Comparison of ENCODE assay signal across 3 worm cellular contexts in the genomic region with DNA sequence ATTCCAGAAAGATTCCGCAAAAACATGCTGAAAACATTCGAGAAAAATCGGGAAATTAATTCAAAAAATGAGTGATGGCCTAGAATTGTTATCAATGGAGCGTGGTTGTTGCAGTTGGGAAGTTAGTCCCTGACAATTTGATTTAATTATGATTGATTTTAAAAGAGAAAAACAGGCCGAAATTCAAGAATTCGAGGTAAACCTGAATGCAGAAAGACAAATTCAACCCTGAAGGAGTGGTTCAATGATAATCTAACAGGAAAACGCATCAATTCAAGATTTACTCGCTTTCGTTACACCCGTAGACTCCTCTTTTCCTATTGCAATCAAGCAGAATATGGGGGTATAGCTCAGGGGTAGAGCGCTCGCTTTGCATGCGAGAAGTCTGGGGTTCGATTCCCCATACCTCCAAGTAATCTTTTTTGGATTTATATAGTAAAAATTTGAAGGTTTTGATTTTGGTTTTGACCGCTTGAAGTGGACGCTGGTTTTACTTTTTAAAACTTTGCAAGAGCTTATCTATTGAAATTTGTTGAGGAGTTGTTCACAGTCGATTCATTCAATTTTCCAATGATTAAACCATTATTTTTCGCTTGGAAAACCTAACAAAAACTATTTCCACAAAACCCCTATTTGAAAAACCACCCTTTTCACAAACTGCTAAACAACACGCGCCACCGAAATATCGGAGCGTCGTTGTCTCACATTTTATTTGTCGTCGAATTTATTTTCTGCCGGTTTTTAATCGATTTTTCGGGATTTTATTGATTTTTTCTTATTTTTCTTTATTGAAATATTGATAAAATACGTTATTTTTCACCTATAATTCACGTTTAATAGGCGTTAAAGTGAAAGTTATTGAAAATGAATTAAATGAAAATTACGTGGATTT.
TF ChIP-seq lines count a peak whose summit lies in the region.

No protein-coding gene starts in this region.

TF ChIP-seq in whole organism, L1 larva, 84 proteins besides CTCF, POLR2A, EP300 and RAD21 (continued from another document and continues in another):
- TF ChIP-seq Y116A8C.19 (tag; optimal IDR thresholded peaks at IDR 0.05; lab: Kevin White, UChicago; ENCODE audit: borderline replicate concordance), result peak; percentile 38
- TF ChIP-seq lin-39 (tag; optimal IDR thresholded peaks at IDR 0.05; lab: Kevin White, UChicago), result peak; percentile 40
- TF ChIP-seq nhr-237 (tag; optimal IDR thresholded peaks at IDR 0.05; lab: Kevin White, UChicago), result peak; percentile 61
- peak; percentile 90 for TF ChIP-seq fkh-4 (tag; optimal IDR thresholded peaks at IDR 0.05; lab: Kevin White, UChicago; ENCODE audit: borderline replicate concordance)
- TF ChIP-seq nhr-76 (tag; optimal IDR thresholded peaks at IDR 0.05; lab: Kevin White, UChicago), result no peak
- TF ChIP-seq alr-1 (tag; optimal IDR thresholded peaks at IDR 0.05; lab: Kevin White, UChicago; ENCODE audit: borderline replicate concordance), result no peak
- peak; percentile 14 for TF ChIP-seq aly-2 (tag; optimal IDR thresholded peaks at IDR 0.05; lab: Kevin White, UChicago)
- peak; percentile 85 to 92 for TF ChIP-seq lin-35 (GFP tag; optimal IDR thresholded peaks at IDR 0.05; lab: Kevin White, UChicago)
- TF ChIP-seq hlh-4 (tag; optimal IDR thresholded peaks at IDR 0.05; lab: Kevin White, UChicago), result no peak
- TF ChIP-seq nhr-77 (tag; optimal IDR thresholded peaks at IDR 0.05; lab: Kevin White, UChicago), result peak; percentile 26
- peak; percentile 98 for TF ChIP-seq rnt-1 (tag; optimal IDR thresholded peaks at IDR 0.05; lab: Kevin White, UChicago)
- no peak for TF ChIP-seq ama-1 (optimal IDR thresholded peaks at IDR 0.05; lab: Kevin White, UChicago)
- peak; percentile 48 for TF ChIP-seq jun-1 (tag; optimal IDR thresholded peaks at IDR 0.05; lab: Kevin White, UChicago)
- peak; percentile 88 for TF ChIP-seq nhr-71 (tag; optimal IDR thresholded peaks at IDR 0.05; lab: Kevin White, UChicago)
- TF ChIP-seq hlh-17 (GFP tag; optimal IDR thresholded peaks at IDR 0.05; lab: Kevin White, UChicago; ENCODE audit: borderline replicate concordance), result no peak
- peak; percentile 79 for TF ChIP-seq nhr-19 (GFP tag; conservative IDR thresholded peaks at IDR 0.05; lab: Robert Waterston, UW)
- TF ChIP-seq dsc-1 (tag; optimal IDR thresholded peaks at IDR 0.05; lab: Kevin White, UChicago), result peak; percentile 87
- TF ChIP-seq nhr-28 (tag; optimal IDR thresholded peaks at IDR 0.05; lab: Kevin White, UChicago), result no peak
- TF ChIP-seq C16A3.4 (tag; optimal IDR thresholded peaks at IDR 0.05; lab: Kevin White, UChicago), result peak; percentile 80
- peak; percentile 74 for TF ChIP-seq pax-3 (tag; optimal IDR thresholded peaks at IDR 0.05; lab: Kevin White, UChicago)
- no peak for TF ChIP-seq unc-62 (GFP tag; optimal IDR thresholded peaks at IDR 0.05; lab: Kevin White, UChicago)
- TF ChIP-seq efl-3 (GFP tag; optimal IDR thresholded peaks at IDR 0.05; lab: Kevin White, UChicago), result no peak
- no peak for TF ChIP-seq aha-1 (tag; optimal IDR thresholded peaks at IDR 0.05; lab: Kevin White, UChicago)
- no peak for TF ChIP-seq vab-15 (tag; optimal IDR thresholded peaks at IDR 0.05; lab: Kevin White, UChicago)
- peak; percentile 75 to 88 for TF ChIP-seq efl-1 (optimal IDR thresholded peaks at IDR 0.05; lab: Kevin White, UChicago)
- peak; percentile 89 to 99 for TF ChIP-seq efl-1 (GFP tag; optimal IDR thresholded peaks at IDR 0.05 in 1 of 2; lab: Kevin White, UChicago)
- TF ChIP-seq mab-9 (GFP tag; IDR thresholded peaks at IDR 0.05; lab: Robert Waterston, UW), result no peak
- TF ChIP-seq ztf-4 (tag; optimal IDR thresholded peaks at IDR 0.05; lab: Kevin White, UChicago), result no peak
- peak; percentile 83 to 89 (median 87) for TF ChIP-seq dpl-1 (GFP tag; optimal IDR thresholded peaks at IDR 0.05; lab: Kevin White, UChicago)
- peak; percentile 88 for TF ChIP-seq irx-1 (tag; optimal IDR thresholded peaks at IDR 0.05; lab: Kevin White, UChicago)
- peak in 1 of 2 experiments; percentile 42 for TF ChIP-seq mdl-1 (tag; optimal IDR thresholded peaks at IDR 0.05; lab: Kevin White, UChicago)
- no peak for TF ChIP-seq egl-27 (tag; optimal IDR thresholded peaks at IDR 0.05; lab: Kevin White, UChicago)
- TF ChIP-seq C04F5.9 (tag; optimal IDR thresholded peaks at IDR 0.05; lab: Kevin White, UChicago), result peak; percentile 22
- peak; percentile 90 for TF ChIP-seq nhr-90 (tag; optimal IDR thresholded peaks at IDR 0.05; lab: Kevin White, UChicago; ENCODE audit: poor library complexity)
- TF ChIP-seq tlp-1 (tag; optimal IDR thresholded peaks at IDR 0.05; lab: Kevin White, UChicago), result no peak
- TF ChIP-seq unc-98 (GFP tag; IDR thresholded peaks at IDR 0.05; lab: Robert Waterston, UW), result peak; percentile 75
- TF ChIP-seq nhr-20 (tag; optimal IDR thresholded peaks at IDR 0.05; lab: Kevin White, UChicago), result peak; percentile 82
- 0 out of 2 replicates have a peak, but pooled peaks have one; percentile 36 for TF ChIP-seq grh-1 (GFP tag; IDR thresholded peaks at IDR 0.05; lab: Robert Waterston, UW)
- peak; percentile 72 for TF ChIP-seq snpc-4 (tag; optimal IDR thresholded peaks at IDR 0.05; lab: Kevin White, UChicago)

TF ChIP-seq in whole organism, L3 larva, 47 proteins besides CTCF, POLR2A, EP300 and RAD21 (continued from another document):
- TF ChIP-seq elt-1 (tag; optimal IDR thresholded peaks at IDR 0.05; lab: Kevin White, UChicago), result no peak
- peak; percentile 89 for TF ChIP-seq snpc-4 (tag; optimal IDR thresholded peaks at IDR 0.05; lab: Kevin White, UChicago)
- TF ChIP-seq ZK546.5 (tag; optimal IDR thresholded peaks at IDR 0.05; lab: Kevin White, UChicago), result no peak
- TF ChIP-seq ceh-28 (tag; optimal IDR thresholded peaks at IDR 0.05; lab: Kevin White, UChicago), result peak; percentile 85
- peak; percentile 77 for TF ChIP-seq nhr-25 (tag; optimal IDR thresholded peaks at IDR 0.05; lab: Kevin White, UChicago)
- TF ChIP-seq aly-2 (tag; optimal IDR thresholded peaks at IDR 0.05; lab: Kevin White, UChicago), result no peak
- peak; percentile 42 for TF ChIP-seq fkh-10 (GFP tag; optimal IDR thresholded peaks at IDR 0.05; lab: Kevin White, UChicago)
- TF ChIP-seq ztf-4 (tag; optimal IDR thresholded peaks at IDR 0.05; lab: Kevin White, UChicago), result no peak
- TF ChIP-seq sea-2 (GFP tag; optimal IDR thresholded peaks at IDR 0.05; lab: Kevin White, UChicago), result no peak
- no peak for TF ChIP-seq ceh-9 (tag; optimal IDR thresholded peaks at IDR 0.05; lab: Kevin White, UChicago)
- TF ChIP-seq lin-15B (tag; optimal IDR thresholded peaks at IDR 0.05; lab: Kevin White, UChicago), result peak; percentile 89
- no peak for TF ChIP-seq unc-62 (GFP tag; optimal IDR thresholded peaks at IDR 0.05; lab: Kevin White, UChicago)
- TF ChIP-seq fkh-2 (tag; optimal IDR thresholded peaks at IDR 0.05; lab: Kevin White, UChicago), result no peak
- TF ChIP-seq R02D3.7 (tag; optimal IDR thresholded peaks at IDR 0.05; lab: Kevin White, UChicago), result peak; percentile 73
- TF ChIP-seq fos-1 (tag; optimal IDR thresholded peaks at IDR 0.05; lab: Kevin White, UChicago), result no peak
- no peak for TF ChIP-seq ceh-16 (tag; optimal IDR thresholded peaks at IDR 0.05; lab: Kevin White, UChicago)
- no peak for TF ChIP-seq zag-1 (tag; optimal IDR thresholded peaks at IDR 0.05; lab: Kevin White, UChicago)
- peak; percentile 87 for TF ChIP-seq pha-4 (tag; optimal IDR thresholded peaks at IDR 0.05; lab: Kevin White, UChicago)
- TF ChIP-seq mdl-1 (tag; optimal IDR thresholded peaks at IDR 0.05; lab: Kevin White, UChicago), result no peak
- TF ChIP-seq mml-1 (tag; optimal IDR thresholded peaks at IDR 0.05; lab: Kevin White, UChicago), result no peak
- no peak for TF ChIP-seq daf-12 (tag; optimal IDR thresholded peaks at IDR 0.05; lab: Kevin White, UChicago)
- TF ChIP-seq ama-1 (optimal IDR thresholded peaks at IDR 0.05; lab: Kevin White, UChicago), result no peak
- TF ChIP-seq elt-3 (tag; optimal IDR thresholded peaks at IDR 0.05; lab: Kevin White, UChicago), result peak in 1 of 3 experiments; percentile 17
- TF ChIP-seq nhr-76 (tag; optimal IDR thresholded peaks at IDR 0.05; lab: Kevin White, UChicago), result no peak
- peak; percentile 68 for TF ChIP-seq lsy-12 (tag; optimal IDR thresholded peaks at IDR 0.05; lab: Kevin White, UChicago)
- TF ChIP-seq ztf-11 (tag; optimal IDR thresholded peaks at IDR 0.05; lab: Kevin White, UChicago), result no peak
- TF ChIP-seq nhr-23 (tag; optimal IDR thresholded peaks at IDR 0.05; lab: Kevin White, UChicago), result peak; percentile 88
- no peak for TF ChIP-seq nhr-237 (tag; optimal IDR thresholded peaks at IDR 0.05; lab: Kevin White, UChicago)
- peak; percentile 25 for TF ChIP-seq hmg-11 (tag; optimal IDR thresholded peaks at IDR 0.05; lab: Kevin White, UChicago)
- TF ChIP-seq lin-39 (tag; optimal IDR thresholded peaks at IDR 0.05; lab: Kevin White, UChicago), result peak; percentile 5
- TF ChIP-seq ceh-82 (tag; optimal IDR thresholded peaks at IDR 0.05; lab: Kevin White, UChicago), result no peak

TF ChIP-seq in whole organism, young adult, 124 proteins besides CTCF, POLR2A, EP300 and RAD21 (continued from another document and continues in another):
- TF ChIP-seq K11D2.4 (GFP tag; IDR thresholded peaks at IDR 0.05; lab: Robert Waterston, UW) (peak; percentile 53), egrh-3 (GFP tag; IDR thresholded peaks at IDR 0.05; lab: Robert Waterston, UW) (no peak), lag-1 (GFP tag; IDR thresholded peaks at IDR 0.05; lab: Robert Waterston, UW) (no peak), F37B4.10 (GFP tag; IDR thresholded peaks at IDR 0.05; lab: Robert Waterston, UW) (0 out of 2 replicates have a peak, but pooled peaks have one; percentile 25), Y56A3A.18 (GFP tag; IDR thresholded peaks at IDR 0.05; lab: Robert Waterston, UW) (peak; percentile 74), ZK185.1 (tag; optimal IDR thresholded peaks at IDR 0.05; lab: Kevin White, UChicago; ENCODE audit: poor library complexity, severe bottlenecking) (peak; percentile 72), ceh-79 (tag; optimal IDR thresholded peaks at IDR 0.05; lab: Kevin White, UChicago) (peak; percentile 47), fkh-3 (tag; optimal IDR thresholded peaks at IDR 0.05; lab: Kevin White, UChicago) (no peak), F57C9.4 (tag; optimal IDR thresholded peaks at IDR 0.05; lab: Kevin White, UChicago) (no peak), somi-1 (GFP tag; optimal IDR thresholded peaks at IDR 0.05; lab: Kevin White, UChicago) (no peak), ztf-18 (tag; optimal IDR thresholded peaks at IDR 0.05; lab: Kevin White, UChicago) (peak; percentile 66), lin-40 (tag; optimal IDR thresholded peaks at IDR 0.05; lab: Kevin White, UChicago) (peak; percentile 79), ztf-25 (GFP tag; IDR thresholded peaks at IDR 0.05; lab: Robert Waterston, UW) (peak; percentile 90), zim-3 (tag; optimal IDR thresholded peaks at IDR 0.05; lab: Kevin White, UChicago) (peak; percentile 10), ztf-28 (GFP tag; IDR thresholded peaks at IDR 0.05; lab: Robert Waterston, UW) (no peak), sea-2 (GFP tag; IDR thresholded peaks at IDR 0.05; lab: Robert Waterston, UW) (0 out of 2 replicates have a peak, but pooled peaks have one; percentile 59), pbrm-1 (GFP tag; IDR thresholded peaks at IDR 0.05; lab: Robert Waterston, UW) (peak; percentile 63), gei-17 (GFP tag; optimal IDR thresholded peaks at IDR 0.05; lab: Kevin White, UChicago) (peak; percentile 32), F33H1.4 (GFP tag; IDR thresholded peaks at IDR 0.05; lab: Robert Waterston, UW) (peak; percentile 68), unc-62 (GFP tag; optimal IDR thresholded peaks at IDR 0.05; lab: Kevin White, UChicago) (no peak), him-1 (tag; optimal IDR thresholded peaks at IDR 0.05; lab: Kevin White, UChicago) (no peak), xnd-1 (tag; optimal IDR thresholded peaks at IDR 0.05; lab: Kevin White, UChicago) (no peak), ztf-3 (GFP tag; optimal IDR thresholded peaks at IDR 0.05; lab: Kevin White, UChicago) (peak; percentile 78), F22D6.2 (tag; optimal IDR thresholded peaks at IDR 0.05; lab: Kevin White, UChicago) (peak; percentile 26), lin-35 (GFP tag; optimal IDR thresholded peaks at IDR 0.05; lab: Kevin White, UChicago) (peak in 1 of 3 experiments; percentile 38), hmg-20 (GFP tag; IDR thresholded peaks at IDR 0.05; lab: Robert Waterston, UW) (no peak), F10E7.11 (tag; optimal IDR thresholded peaks at IDR 0.05; lab: Kevin White, UChicago) (no peak), ceh-100 (GFP tag; IDR thresholded peaks at IDR 0.05; lab: Robert Waterston, UW) (peak; percentile 55), attf-5 (GFP tag; optimal IDR thresholded peaks at IDR 0.05; lab: Kevin White, UChicago) (peak; percentile 86), nhr-27 (tag; optimal IDR thresholded peaks at IDR 0.05; lab: Kevin White, UChicago) (peak; percentile 63), ets-4 (GFP tag; optimal IDR thresholded peaks at IDR 0.05; lab: Kevin White, UChicago) (no peak), D2030.7 (GFP tag; IDR thresholded peaks at IDR 0.05; lab: Robert Waterston, UW) (peak; percentile 73), Y95B8A.8 (GFP tag; IDR thresholded peaks at IDR 0.05; lab: Robert Waterston, UW) (no peak), cebp-1 (GFP tag; IDR thresholded peaks at IDR 0.05; lab: Robert Waterston, UW) (no peak), cebp-1 (tag; optimal IDR thresholded peaks at IDR 0.05; lab: Kevin White, UChicago) (peak; percentile 54), madf-6 (GFP tag; IDR thresholded peaks at IDR 0.05; lab: Robert Waterston, UW) (peak; percentile 71), ceh-27 (GFP tag; optimal IDR thresholded peaks at IDR 0.05; lab: Kevin White, UChicago) (peak; percentile 91), nfyb-1 (GFP tag; IDR thresholded peaks at IDR 0.05; lab: Robert Waterston, UW) (peak; percentile 85), tbx-9 (tag; optimal IDR thresholded peaks at IDR 0.05; lab: Kevin White, UChicago; ENCODE audit: borderline replicate concordance) (no peak), hrde-1 (tag; optimal IDR thresholded peaks at IDR 0.05; lab: Kevin White, UChicago; ENCODE audit: borderline replicate concordance) (peak; percentile 52), T07F8.4 (tag; optimal IDR thresholded peaks at IDR 0.05; lab: Kevin White, UChicago) (peak; percentile 53), egl-18 (GFP tag; IDR thresholded peaks at IDR 0.05; lab: Robert Waterston, UW) (no peak), bed-1 (GFP tag; IDR thresholded peaks at IDR 0.05; lab: Robert Waterston, UW) (no peak), die-1 (tag; optimal IDR thresholded peaks at IDR 0.05; lab: Kevin White, UChicago) (peak; percentile 82), nfya-1 (tag; optimal IDR thresholded peaks at IDR 0.05; lab: Kevin White, UChicago; ENCODE audit: borderline replicate concordance, insufficient read depth) (no peak), madf-8 (GFP tag; conservative IDR thresholded peaks at IDR 0.05; lab: Robert Waterston, UW) (0 out of 2 replicates have a peak, but pooled peaks have one; percentile 8), hlh-26 (GFP tag; conservative IDR thresholded peaks at IDR 0.05; lab: Robert Waterston, UW) (no peak), tbp1 (GFP tag; optimal IDR thresholded peaks at IDR 0.05; lab: Kevin White, UChicago) (peak; percentile 92), chd-7 (tag; optimal IDR thresholded peaks at IDR 0.05; lab: Kevin White, UChicago) (no peak), B0019.2 (GFP tag; conservative IDR thresholded peaks at IDR 0.05; lab: Robert Waterston, UW) (no peak; the same call in 1 of the 2 replicates), sdz-38 (tag; optimal IDR thresholded peaks at IDR 0.05; lab: Kevin White, UChicago) (peak; percentile 31), ccch-3 (GFP tag; optimal IDR thresholded peaks at IDR 0.05; lab: Kevin White, UChicago) (no peak), lsy-27 (tag; optimal IDR thresholded peaks at IDR 0.05; lab: Kevin White, UChicago; ENCODE audit: borderline replicate concordance, insufficient read depth) (peak; percentile 4), F49E8.2 (tag; optimal IDR thresholded peaks at IDR 0.05; lab: Kevin White, UChicago; ENCODE audit: insufficient read depth) (peak; percentile 46), dpl-1 (GFP tag; optimal IDR thresholded peaks at IDR 0.05; lab: Kevin White, UChicago) (peak; percentile 15), lin-54 (GFP tag; optimal IDR thresholded peaks at IDR 0.05; lab: Kevin White, UChicago) (peak; percentile 89), B0336.3 (GFP tag; IDR thresholded peaks at IDR 0.05; lab: Robert Waterston, UW) (peak; percentile 76), repo-1 (tag; optimal IDR thresholded peaks at IDR 0.05; lab: Kevin White, UChicago) (peak; percentile 12), snpc-3.4 (tag; optimal IDR thresholded peaks at IDR 0.05; lab: Kevin White, UChicago) (peak; percentile 66)
